Worm (Caenorhabditis elegans): ENCODE measurements around the gene C06B8.3.

Gene C06B8.3

DNA sequence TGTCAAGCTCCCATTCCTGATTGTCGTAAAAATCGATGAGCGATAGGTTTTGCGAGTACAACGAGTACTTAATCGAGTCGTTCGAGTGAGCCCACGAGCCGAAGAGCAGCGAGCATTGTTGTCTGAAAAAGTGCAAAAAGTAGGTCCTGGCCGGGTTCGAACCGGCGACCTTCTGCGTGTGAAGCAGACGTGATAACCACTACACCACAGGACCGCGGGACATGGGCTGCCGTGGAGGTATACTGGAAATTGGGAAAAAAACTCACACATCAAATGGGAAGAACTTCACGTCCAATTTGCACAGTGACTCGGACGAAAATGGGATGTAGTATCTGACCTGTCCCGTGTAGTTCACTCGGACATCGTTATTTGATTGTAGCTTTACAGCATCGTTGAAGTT is 30.9 kb upstream of the C06B8.3 start:
- TF ChIP-seq ceh-6 (GFP tag; optimal IDR thresholded peaks at IDR 0.05) (peak; percentile 21), C38D4.7 (GFP tag; optimal IDR thresholded peaks at IDR 0.05) (no peak)

DNA sequence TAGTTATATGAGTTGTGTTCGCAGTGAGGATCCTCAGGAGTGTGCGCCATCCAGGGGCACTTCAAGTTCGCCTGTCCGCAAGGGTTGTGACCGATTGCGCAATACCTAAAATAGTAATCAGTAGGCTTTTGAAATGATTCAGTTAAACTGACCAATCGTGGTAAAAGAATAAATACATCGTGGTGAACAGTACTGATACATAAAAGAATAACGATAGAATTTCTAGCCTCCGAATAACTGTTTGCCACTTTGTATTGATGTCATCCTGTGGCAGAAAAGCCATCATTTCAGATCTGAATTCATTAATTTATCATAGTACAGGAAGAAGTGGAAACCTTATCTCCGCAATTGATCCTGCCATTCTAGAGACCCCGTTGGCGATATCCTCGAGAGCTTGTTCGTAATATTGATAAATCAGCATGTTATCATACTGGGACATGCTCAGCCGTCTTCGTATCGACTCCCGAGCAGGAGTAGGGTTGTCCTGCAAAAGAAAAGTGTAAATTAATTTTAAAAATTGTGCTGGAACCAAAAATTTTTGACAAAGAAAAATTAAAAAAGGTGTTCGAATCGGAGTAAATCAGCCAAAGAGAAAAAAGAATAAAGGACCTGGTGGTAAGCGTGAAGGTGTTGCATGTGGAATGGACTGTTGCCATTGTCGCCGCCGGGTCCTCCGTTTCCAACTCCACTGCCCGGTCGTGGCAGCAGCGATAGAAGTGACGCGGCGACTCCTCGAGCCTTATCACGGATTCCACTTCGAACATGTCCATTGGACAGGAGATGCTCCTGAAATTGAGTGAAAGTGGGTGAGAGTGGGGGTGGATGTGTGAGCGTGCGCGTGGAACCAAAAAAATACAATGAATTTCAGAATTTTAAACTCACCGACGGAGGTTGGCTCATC is 28.7 kb upstream of the C06B8.3 start:
- TF ChIP-seq ttx-3 (tag; optimal IDR thresholded peaks at IDR 0.05) (no peak), nhr-11 (tag; optimal IDR thresholded peaks at IDR 0.05) (no peak), C08G9.2 (tag; optimal IDR thresholded peaks at IDR 0.05) (no peak), sox-2 (GFP tag; IDR thresholded peaks at IDR 0.05) (no peak), pros-1 (tag; optimal IDR thresholded peaks at IDR 0.05) (no peak), gmeb-2 (tag; optimal IDR thresholded peaks at IDR 0.05) (no peak), syd-9 (tag; optimal IDR thresholded peaks at IDR 0.05) (no peak), eyg-1 (tag; optimal IDR thresholded peaks at IDR 0.05) (no peak), ceh-9 (tag; optimal IDR thresholded peaks at IDR 0.05) (no peak), Y22D7AL.16 (tag; optimal IDR thresholded peaks at IDR 0.05) (no peak), ceh-45 (GFP tag; IDR thresholded peaks at IDR 0.05) (no peak), tbx-7 (tag; optimal IDR thresholded peaks at IDR 0.05) (no peak), T23F11.4 (GFP tag; optimal IDR thresholded peaks at IDR 0.05) (no peak), unc-42 (tag; optimal IDR thresholded peaks at IDR 0.05) (no peak), dve-1 (tag; optimal IDR thresholded peaks at IDR 0.05) (no peak)

- TF ChIP-seq unc-42 (tag; optimal IDR thresholded peaks at IDR 0.05): peak; percentile 94
- no peak for TF ChIP-seq ahr-1 (tag; optimal IDR thresholded peaks at IDR 0.05)
- TF ChIP-seq pax-1 (tag; optimal IDR thresholded peaks at IDR 0.05): peak; percentile 14
- TF ChIP-seq ceh-18 (tag; optimal IDR thresholded peaks at IDR 0.05): peak; percentile 38
- peak; percentile 0 for TF ChIP-seq elt-2 (tag; optimal IDR thresholded peaks at IDR 0.05)
- TF ChIP-seq tbx-2 (tag; optimal IDR thresholded peaks at IDR 0.05): peak; percentile 40
- TF ChIP-seq F13H6.1 (tag; optimal IDR thresholded peaks at IDR 0.05): no peak
- no peak for TF ChIP-seq npax-4 (tag; optimal IDR thresholded peaks at IDR 0.05)
- TF ChIP-seq ceh-31 (tag; optimal IDR thresholded peaks at IDR 0.05): peak; percentile 56
- peak; percentile 37 for TF ChIP-seq ceh-34 (tag; optimal IDR thresholded peaks at IDR 0.05)
- peak; percentile 90 for TF ChIP-seq nfya-1 (tag; optimal IDR thresholded peaks at IDR 0.05)
These were observed 27.3 kb upstream of the C06B8.3 start, which contains the start of gene rpl-38 for ce11 chrV:15511613-15512216. TSS of gene rpl-38 (plus strand) at chrV:15512166.

ce11 chrV:15505068-15505467 is 20.6 kb upstream of the C06B8.3 start:
- TF ChIP-seq C08G9.2 (tag; optimal IDR thresholded peaks at IDR 0.05): peak; percentile 2
- TF ChIP-seq dve-1 (tag; optimal IDR thresholded peaks at IDR 0.05): peak; percentile 2
- TF ChIP-seq ahr-1 (tag; optimal IDR thresholded peaks at IDR 0.05): no peak
- TF ChIP-seq pax-1 (tag; optimal IDR thresholded peaks at IDR 0.05): no peak
- TF ChIP-seq madf-2 (tag; optimal IDR thresholded peaks at IDR 0.05): no peak
- TF ChIP-seq gmeb-2 (tag; optimal IDR thresholded peaks at IDR 0.05): peak; percentile 41
- peak; percentile 42 for TF ChIP-seq nhr-232 (tag; optimal IDR thresholded peaks at IDR 0.05)
- peak; percentile 12 for TF ChIP-seq ceh-14 (tag; optimal IDR thresholded peaks at IDR 0.05)
- peak; percentile 26 for TF ChIP-seq T23F11.4 (GFP tag; optimal IDR thresholded peaks at IDR 0.05)
- TF ChIP-seq ceh-45 (GFP tag; IDR thresholded peaks at IDR 0.05): peak; percentile 61; the same call in 1 of the 2 replicates
- TF ChIP-seq C38D4.7 (GFP tag; optimal IDR thresholded peaks at IDR 0.05): peak; percentile 64
- TF ChIP-seq ceh-48 (tag; optimal IDR thresholded peaks at IDR 0.05): peak; percentile 27
- peak; percentile 73 for TF ChIP-seq hlh-6 (tag; optimal IDR thresholded peaks at IDR 0.05)
- TF ChIP-seq ceh-6 (GFP tag; optimal IDR thresholded peaks at IDR 0.05): peak; percentile 11
- TF ChIP-seq ets-4 (tag; optimal IDR thresholded peaks at IDR 0.05): no peak
- peak; percentile 23 for TF ChIP-seq hlh-13 (GFP tag; optimal IDR thresholded peaks at IDR 0.05)
- peak; percentile 65 for TF ChIP-seq sox-4 (tag; optimal IDR thresholded peaks at IDR 0.05)
- TF ChIP-seq ceh-2 (tag; optimal IDR thresholded peaks at IDR 0.05): peak; percentile 39
- peak; percentile 38 for TF ChIP-seq nfya-1 (tag; optimal IDR thresholded peaks at IDR 0.05)
- no peak for TF ChIP-seq ceh-18 (tag; optimal IDR thresholded peaks at IDR 0.05)
- no peak for TF ChIP-seq pqm-1 (tag; optimal IDR thresholded peaks at IDR 0.05)
- TF ChIP-seq che-1 (tag; optimal IDR thresholded peaks at IDR 0.05): peak; percentile 51
- peak; percentile 51 for TF ChIP-seq ceh-19 (GFP tag; optimal IDR thresholded peaks at IDR 0.05)
- TF ChIP-seq pat-9 (tag; optimal IDR thresholded peaks at IDR 0.05): peak; percentile 56
- TF ChIP-seq ceh-31 (tag; optimal IDR thresholded peaks at IDR 0.05): peak; percentile 2
- peak; percentile 22 for TF ChIP-seq ceh-34 (tag; optimal IDR thresholded peaks at IDR 0.05)
- peak; percentile 38 for TF ChIP-seq tbx-2 (tag; optimal IDR thresholded peaks at IDR 0.05)
- no peak for TF ChIP-seq unc-55 (GFP tag; optimal IDR thresholded peaks at IDR 0.05)
